Worm (Caenorhabditis elegans) whole organism, L4 larva: Measurements from ENCODE around the gene his-17.
"Not testable (repeated sequence)": the region's sequence is repeated elsewhere in the genome, so short reads cannot be mapped to it uniquely, and the experiment has no call there.

Experiments used
- T26A8.4 ChIP-seq: fragments of 200-800 bp; sonication (Bioruptor generic); IDR thresholded peaks from 2 replicates; pipeline ENCODE4 v1.3.6; 2022; ENCODE audit warnings: missing genetic modification characterization, missing compliant biosample characterization
- Y48G9A.11 ChIP-seq: fragments of 200-800 bp; sonication (Bioruptor generic); IDR thresholded peaks from 2 replicates; pipeline ENCODE4 v1.3.6; 2022; ENCODE audit warnings: missing genetic modification reagents, missing genetic modification characterization, missing compliant biosample characterization
- aha-1 ChIP-seq: fragments of 150-350 bp; peaks from one replicate; lab custom pipeline; 2014; ENCODE audit warnings: missing biosample characterization, missing genetic modification characterization
- ceh-82 ChIP-seq: sonication (generic microtip); optimal IDR thresholded peaks from 2 replicates; lab custom pipeline; 2017; ENCODE audit warnings: missing biosample characterization, missing genetic modification characterization
- dmd-9 ChIP-seq: fragments of 200-800 bp; sonication (Bioruptor generic); IDR thresholded peaks from 2 replicates; pipeline ENCODE4 v1.3.6; 2022; ENCODE audit warnings: missing genetic modification reagents, missing genetic modification characterization, missing compliant biosample characterization
- gei-8 ChIP-seq: fragments of 200-800 bp; sonication (Bioruptor generic); optimal IDR thresholded peaks from 2 replicates; lab custom pipeline; 2018; ENCODE audit warnings: mild to moderate bottlenecking, missing genetic modification characterization, missing compliant biosample characterization
- lin-15B ChIP-seq: fragments of 150-350 bp; sonication (generic microtip); optimal IDR thresholded peaks from 3 replicates; lab custom pipeline; 2014; ENCODE audit warnings: missing biosample characterization, missing genetic modification characterization
- lin-38 ChIP-seq: fragments of 200-800 bp; sonication (Bioruptor generic); IDR thresholded peaks from 2 replicates; pipeline ENCODE4 v1.3.6; 2022; ENCODE audit warnings: missing genetic modification reagents, missing genetic modification characterization, missing compliant biosample characterization
- mxl-3 ChIP-seq: fragments of 200-800 bp; sonication (Bioruptor generic); optimal IDR thresholded peaks from 2 replicates; lab custom pipeline; 2018; ENCODE audit warnings: mild to moderate bottlenecking, missing genetic modification characterization, missing compliant biosample characterization
- nhr-28 ChIP-seq: fragments of 150-350 bp; optimal IDR thresholded peaks from 2 replicates; lab custom pipeline; 2014; ENCODE audit warnings: missing biosample characterization, missing genetic modification characterization
- nhr-42 ChIP-seq: fragments of 200-800 bp; sonication (Bioruptor generic); IDR thresholded peaks from 2 replicates; pipeline ENCODE4 v1.3.6; 2022; ENCODE audit warnings: missing genetic modification characterization, missing compliant biosample characterization
- saeg-2 ChIP-seq: fragments of 200-800 bp; sonication (Bioruptor generic); IDR thresholded peaks from 2 replicates; pipeline ENCODE4 v1.3.6; 2022; ENCODE audit warnings: missing genetic modification reagents, missing genetic modification characterization, missing compliant biosample characterization
- sdz-12 ChIP-seq: fragments of 200-800 bp; sonication (Bioruptor generic); optimal IDR thresholded peaks from 2 replicates; lab custom pipeline; 2018; ENCODE audit warnings: mild to moderate bottlenecking, missing genetic modification characterization, missing compliant biosample characterization
- set-16 ChIP-seq: fragments of 200-800 bp; sonication (Bioruptor generic); IDR thresholded peaks from 2 replicates; pipeline ENCODE4 v1.3.6; 2022; ENCODE audit warnings: missing genetic modification reagents, missing genetic modification characterization, missing compliant biosample characterization
- skn-1 ChIP-seq: fragments of 150-350 bp; optimal IDR thresholded peaks from 2 replicates; lab custom pipeline; 2014; ENCODE audit warnings: missing biosample characterization, missing genetic modification characterization
- tag-97 ChIP-seq: fragments of 200-800 bp; sonication (Bioruptor generic); IDR thresholded peaks from 2 replicates; pipeline ENCODE4 v1.3.6; 2022; ENCODE audit warnings: missing genetic modification characterization, missing compliant biosample characterization
- zag-1 ChIP-seq: fragments of 150-350 bp; optimal IDR thresholded peaks from 2 replicates; lab custom pipeline; 2014; ENCODE audit warnings: missing biosample characterization, missing genetic modification characterization
- zfp-3 ChIP-seq: fragments of 200-800 bp; sonication (Bioruptor generic); conservative IDR thresholded peaks from 2 replicates; pipeline ENCODE4 v1.3.6; 2022; ENCODE audit warnings: missing genetic modification reagents, missing genetic modification characterization, missing compliant biosample characterization
- ztf-7 ChIP-seq: fragments of 150-350 bp; optimal IDR thresholded peaks from 2 replicates; lab custom pipeline; 2014; ENCODE audit warnings: missing biosample characterization, missing genetic modification characterization

his-17 gene

DNA sequence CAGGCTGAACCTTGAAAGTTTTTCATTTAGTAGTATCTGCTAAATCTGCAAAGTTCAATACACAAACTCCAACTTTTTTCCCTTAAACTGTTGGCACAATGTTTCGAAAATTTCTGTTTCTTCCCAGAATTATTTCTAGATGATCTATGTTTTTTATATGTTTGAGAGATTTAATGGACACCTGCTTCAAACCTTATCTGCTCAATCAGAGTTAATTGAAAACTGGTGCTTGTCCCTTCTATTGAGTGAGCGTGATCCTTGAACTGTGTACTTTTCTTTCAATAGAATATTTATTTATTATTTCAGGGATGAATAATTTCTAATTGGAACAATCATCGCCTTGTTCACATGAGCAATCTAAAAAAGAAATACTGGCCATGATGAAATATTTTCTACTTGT, 964 bp upstream of the his-17 start, which contains the start of gene frpr-13:
Gene frpr-13, plus strand, starts transcription at position 301 of the 400 bp plus-strand sequence.
- TF ChIP-seq ztf-7 (tag; lab: Kevin White, UChicago) (no peak), Y48G9A.11 (GFP tag; lab: Robert Waterston, UW) (no peak), gei-8 (GFP tag; lab: Kevin White, UChicago) (no peak), sdz-12 (GFP tag; lab: Kevin White, UChicago) (no peak), nhr-42 (GFP tag; lab: Robert Waterston, UW) (no peak), saeg-2 (no peak), lin-15B (tag; lab: Kevin White, UChicago) (no peak), set-16 (no peak), zfp-3 (GFP tag; lab: Robert Waterston, UW) (no peak), ceh-82 (tag; lab: Kevin White, UChicago) (no peak), aha-1 (tag; lab: Kevin White, UChicago) (no peak), mxl-3 (no peak), nhr-28 (no peak), skn-1 (tag; lab: Kevin White, UChicago) (no peak), zag-1 (tag; lab: Kevin White, UChicago) (no peak), dmd-9 (no peak)
- TF ChIP-seq, all 104 proteins: peak for 0

DNA sequence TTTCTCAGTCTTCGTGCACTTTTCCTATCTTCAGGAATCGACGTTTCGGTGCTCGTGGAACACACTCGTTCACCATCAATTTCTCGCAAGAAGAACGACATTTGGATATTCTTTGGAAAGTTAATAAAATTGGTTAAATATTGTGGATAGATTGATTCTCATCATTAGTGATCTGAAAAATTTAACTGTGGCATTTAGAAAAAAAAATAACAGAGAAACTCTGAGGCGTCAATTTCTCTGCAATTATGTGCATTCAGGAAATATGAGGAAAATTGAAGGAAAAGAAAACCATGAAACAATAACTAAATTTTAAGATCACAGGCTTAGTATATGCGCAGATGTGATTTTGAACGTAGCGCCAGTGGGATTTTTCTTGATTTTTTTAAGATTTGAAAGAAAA, 35.8 kb downstream of the his-17 start, which contains the start of gene F07B7.12:
Gene F07B7.12, minus strand, starts transcription at position 101 of the 400 bp plus-strand sequence.
- not testable (repeated sequence) for TF ChIP-seq tag-97 (GFP tag; lab: Robert Waterston, UW); lin-38; T26A8.4 (GFP tag; lab: Robert Waterston, UW)
- TF ChIP-seq, all 104 proteins: peak for 0; not testable (repeated sequence) for 104
